Worm (Caenorhabditis elegans) whole organism, L1 larva: ENCODE results near the gene acy-1.

ENCODE experiments used
- jun-1 ChIP-seq: fragments of 150-350 bp; optimal IDR thresholded peaks from 2 replicates; lab custom pipeline; 2014; ENCODE audit warnings: missing biosample characterization, missing genetic modification reagents, missing genetic modification characterization
- lin-39 ChIP-seq: fragments of 150-350 bp; optimal IDR thresholded peaks from 2 replicates; lab custom pipeline; 2014; ENCODE audit warnings: missing biosample characterization, missing genetic modification reagents, missing genetic modification characterization
- pax-3 ChIP-seq: fragments of 200-800 bp; sonication (Bioruptor generic); optimal IDR thresholded peaks from 2 replicates; lab custom pipeline; 2018; ENCODE audit warnings: mild to moderate bottlenecking, missing genetic modification characterization, moderate library complexity, missing compliant biosample characterization

DNA sequence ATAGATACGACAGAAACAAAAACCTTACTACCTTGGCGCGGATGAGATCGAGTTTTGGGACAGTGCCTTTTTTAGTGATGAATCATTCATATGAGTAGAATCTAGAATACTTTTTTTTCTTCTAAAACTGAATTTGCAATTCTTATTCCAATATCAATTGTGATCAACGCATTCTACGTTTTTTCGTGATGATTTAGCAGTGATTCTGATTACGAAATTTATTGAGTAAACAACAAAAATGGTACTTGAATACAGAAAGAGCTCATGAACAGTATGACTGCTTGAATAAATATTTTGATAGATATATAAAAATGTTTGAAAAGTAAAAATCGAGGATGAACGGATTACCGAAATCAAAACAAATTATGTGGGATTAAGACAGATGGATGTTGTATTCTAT is 6.8 kb upstream of the acy-1 start, which contains the start of gene him-18:
- TF ChIP-seq jun-1 (tag; lab: Kevin White, UChicago) (no peak), lin-39 (tag; lab: Kevin White, UChicago) (no peak), pax-3 (no peak)
